Fruit fly (Drosophila melanogaster) whole organism, embryonic: ENCODE measurements around the gene CG31381.

Experiments
- Atf3 ChIP-seq: fragments of 200-800 bp; sonication (Bioruptor generic); optimal IDR thresholded peaks from 3 replicates; lab custom pipeline; 2016; ENCODE audit warnings: missing biosample characterization, missing genetic modification characterization
- Bgb ChIP-seq: fragments of 200-800 bp; sonication (Bioruptor generic); IDR thresholded peaks from 2 replicates; pipeline ENCODE4 v1.3.6; 2022; ENCODE audit warnings: missing biosample characterization, missing genetic modification characterization; ENCODE audit not compliant: partially characterized antibody
- CG10431 ChIP-seq: fragments of 200-800 bp; sonication (Bioruptor generic); optimal IDR thresholded peaks from 3 replicates; lab custom pipeline; 2018; ENCODE audit warnings: missing biosample characterization, mild to moderate bottlenecking, missing genetic modification characterization
- CG11085 ChIP-seq: fragments of 200-800 bp; sonication (Bioruptor generic); IDR thresholded peaks from 2 replicates; pipeline ENCODE4 v1.3.6; 2022; ENCODE audit warnings: missing biosample characterization, missing genetic modification characterization
- CG12236 ChIP-seq: fragments of 200-800 bp; sonication (Bioruptor generic); optimal IDR thresholded peaks from 2 replicates; lab custom pipeline; 2016; ENCODE audit warnings: missing biosample characterization, missing genetic modification characterization
- CG14014 ChIP-seq: fragments of 200-800 bp; sonication (Bioruptor generic); IDR thresholded peaks from 2 replicates; pipeline ENCODE4 v1.3.6; 2022; ENCODE audit warnings: missing biosample characterization, missing genetic modification characterization
- CG17568 ChIP-seq: fragments of 200-800 bp; sonication (Bioruptor generic); optimal IDR thresholded peaks from 2 replicates; lab custom pipeline; 2018; ENCODE audit warnings: missing biosample characterization, mild to moderate bottlenecking, missing genetic modification characterization, moderate library complexity
- CG2889 ChIP-seq: fragments of 200-800 bp; sonication (Bioruptor generic); IDR thresholded peaks from 3 replicates; pipeline ENCODE4 v1.3.6; 2022; ENCODE audit warnings: missing biosample characterization, missing genetic modification characterization
- CG32767 ChIP-seq: fragments of 200-800 bp; sonication (Bioruptor generic); IDR thresholded peaks from 2 replicates; pipeline ENCODE4 v1.3.6; 2022; ENCODE audit warnings: missing biosample characterization, missing genetic modification characterization
- CG32772 ChIP-seq: fragments of 200-800 bp; sonication (Bioruptor generic); IDR thresholded peaks from 2 replicates; pipeline ENCODE4 v1.3.6; 2022; ENCODE audit warnings: missing biosample characterization, missing genetic modification characterization
- CG33213 ChIP-seq: fragments of 200-800 bp; sonication (Bioruptor generic); optimal IDR thresholded peaks from 3 replicates; lab custom pipeline; 2016; ENCODE audit warnings: missing biosample characterization, missing genetic modification characterization
- CG4360 ChIP-seq: fragments of 200-800 bp; sonication (Bioruptor generic); IDR thresholded peaks from 2 replicates; pipeline ENCODE4 v1.3.6; 2022; ENCODE audit warnings: missing biosample characterization, missing genetic modification characterization
- CG4424 ChIP-seq: fragments of 200-800 bp; sonication (Bioruptor generic); optimal IDR thresholded peaks from 3 replicates; lab custom pipeline; 2016; ENCODE audit warnings: missing biosample characterization, missing genetic modification characterization
- CG4730 ChIP-seq: fragments of 200-800 bp; sonication (Bioruptor generic); IDR thresholded peaks from 2 replicates; pipeline ENCODE4 v1.3.6; 2022; ENCODE audit warnings: missing biosample characterization, missing genetic modification characterization
- CG4820 ChIP-seq: fragments of 200-800 bp; sonication (Bioruptor generic); optimal IDR thresholded peaks from 3 replicates; lab custom pipeline; 2016; ENCODE audit warnings: missing biosample characterization, missing genetic modification characterization
- CG5245 ChIP-seq: fragments of 200-800 bp; sonication (Bioruptor generic); optimal IDR thresholded peaks from 3 replicates; lab custom pipeline; 2016; ENCODE audit warnings: missing biosample characterization, missing genetic modification characterization
- CG6683 ChIP-seq: fragments of 200-800 bp; sonication (Bioruptor generic); optimal IDR thresholded peaks from 2 replicates; lab custom pipeline; 2017; ENCODE audit warnings: missing biosample characterization, mild to moderate bottlenecking, missing genetic modification characterization, missing genetic modification reagents
- CG8281 ChIP-seq: fragments of 200-800 bp; sonication (Bioruptor generic); optimal IDR thresholded peaks from 2 replicates; lab custom pipeline; 2018; ENCODE audit warnings: missing biosample characterization, mild to moderate bottlenecking, missing genetic modification characterization, moderate library complexity
- CG8359 ChIP-seq: fragments of 200-800 bp; sonication (Bioruptor generic); optimal IDR thresholded peaks from 2 replicates; lab custom pipeline; 2017; ENCODE audit warnings: missing biosample characterization, mild to moderate bottlenecking, missing genetic modification characterization, borderline replicate concordance
- CTCF ChIP-seq: fragments of 200-800 bp; sonication (Bioruptor generic); optimal IDR thresholded peaks from 2 replicates; lab custom pipeline; 2017; ENCODE audit warnings: missing biosample characterization, mild to moderate bottlenecking, missing genetic modification characterization, moderate library complexity
- D ChIP-seq, 2 experiments: fragments of 200-800 bp in 1 of 2; fragments of >200 bp in 1 of 2; sonication (Bioruptor generic) in 1 of 2; optimal IDR thresholded peaks; 2 replicates in 1 of 2; 3 replicates in 1 of 2; lab custom pipeline; 2017; ENCODE audit warnings: mild to moderate bottlenecking in 1 of 2, missing biosample characterization in 1 of 2, missing genetic modification characterization in 1 of 2, missing genetic modification reagents in 1 of 2
- Dbx ChIP-seq: fragments of 200-800 bp; sonication (Bioruptor generic); IDR thresholded peaks from 3 replicates; pipeline ENCODE4 v1.3.6; 2022; ENCODE audit warnings: missing biosample characterization, missing genetic modification characterization
- Dp ChIP-seq: fragments of 200-800 bp; sonication (Bioruptor generic); optimal IDR thresholded peaks from 2 replicates; lab custom pipeline; 2018; ENCODE audit warnings: missing biosample characterization, mild to moderate bottlenecking, missing genetic modification characterization, moderate library complexity
- HLH4C ChIP-seq: fragments of 200-800 bp; sonication (Bioruptor generic); IDR thresholded peaks from 3 replicates; pipeline ENCODE4 v1.3.6; 2022; ENCODE audit warnings: missing biosample characterization, missing genetic modification characterization; ENCODE audit not compliant: partially characterized antibody
- HLH54F ChIP-seq: fragments of 200-800 bp; sonication (Bioruptor generic); optimal IDR thresholded peaks from 3 replicates; lab custom pipeline; 2016; ENCODE audit warnings: missing biosample characterization, missing genetic modification characterization
- Lpt ChIP-seq: fragments of >200 bp; optimal IDR thresholded peaks from 2 replicates; lab custom pipeline; 2018; ENCODE audit warnings: missing biosample characterization, missing genetic modification characterization
- MESR4 ChIP-seq: fragments of 200-800 bp; sonication (Bioruptor generic); optimal IDR thresholded peaks from 2 replicates; lab custom pipeline; 2018; ENCODE audit warnings: missing biosample characterization, mild to moderate bottlenecking, missing genetic modification characterization, moderate library complexity
- Meics ChIP-seq: fragments of 200-800 bp; sonication (Bioruptor generic); optimal IDR thresholded peaks from 2 replicates; lab custom pipeline; 2017; ENCODE audit warnings: missing biosample characterization, mild to moderate bottlenecking, missing genetic modification characterization
- Ptx1 ChIP-seq: fragments of 200-800 bp; sonication (Bioruptor generic); IDR thresholded peaks from 2 replicates; pipeline ENCODE4 v1.3.6; 2022; ENCODE audit warnings: missing biosample characterization, missing genetic modification characterization
- Xrp1 ChIP-seq: fragments of 200-800 bp; sonication (Bioruptor generic); IDR thresholded peaks from 2 replicates; pipeline ENCODE4 v1.3.6; 2022; ENCODE audit warnings: missing biosample characterization, missing genetic modification characterization
- ase ChIP-seq: fragments of 200-800 bp; sonication (Bioruptor generic); IDR thresholded peaks from 3 replicates; pipeline ENCODE4 v1.3.6; 2022; ENCODE audit warnings: missing biosample characterization, missing genetic modification characterization
- az2 ChIP-seq: fragments of 200-800 bp; sonication (Bioruptor generic); optimal IDR thresholded peaks from 3 replicates; lab custom pipeline; 2016; ENCODE audit warnings: missing biosample characterization, missing genetic modification characterization
- crp ChIP-seq, 2 experiments: fragments of 200-800 bp; sonication (Bioruptor generic); optimal IDR thresholded peaks; 2 replicates in 1 of 2; 3 replicates in 1 of 2; lab custom pipeline; 2017; ENCODE audit warnings: missing biosample characterization in 2 of 2, missing genetic modification characterization in 2 of 2, mild to moderate bottlenecking in 1 of 2, moderate library complexity in 1 of 2
- esg ChIP-seq: fragments of 200-800 bp; sonication (Bioruptor generic); conservative IDR thresholded peaks from 2 replicates; pipeline ENCODE4 v1.3.6; 2022; ENCODE audit warnings: missing biosample characterization, missing genetic modification characterization
- grn ChIP-seq: fragments of 200-800 bp; sonication (Bioruptor generic); optimal IDR thresholded peaks from 3 replicates; lab custom pipeline; 2017; ENCODE audit warnings: missing biosample characterization, missing genetic modification characterization
- gro ChIP-seq: fragments of 200-800 bp; sonication (Bioruptor generic); optimal IDR thresholded peaks from 2 replicates; lab custom pipeline; 2016; ENCODE audit warnings: missing biosample characterization, missing genetic modification characterization
- hkb ChIP-seq, 2 experiments: fragments of 200-800 bp in 1 of 2; fragments of >200 bp in 1 of 2; sonication (Bioruptor generic) in 1 of 2; IDR thresholded peaks in 1 of 2; optimal IDR thresholded peaks in 1 of 2; 2 replicates each; pipeline versions ENCODE4 v1.3.6 to Lab custom; 2017 to 2022; ENCODE audit warnings: missing biosample characterization in 1 of 2, missing genetic modification characterization in 1 of 2
- ind ChIP-seq: fragments of 200-800 bp; sonication (Bioruptor generic); optimal IDR thresholded peaks from 3 replicates; lab custom pipeline; 2016; ENCODE audit warnings: missing biosample characterization, missing genetic modification characterization
- kah ChIP-seq: fragments of 200-800 bp; sonication (Bioruptor generic); optimal IDR thresholded peaks from 2 replicates; lab custom pipeline; 2018; ENCODE audit warnings: missing biosample characterization, mild to moderate bottlenecking, missing genetic modification characterization
- klu ChIP-seq: fragments of 200-800 bp; sonication (Bioruptor generic); IDR thresholded peaks from 2 replicates; pipeline ENCODE4 v1.3.6; 2022; ENCODE audit warnings: missing biosample characterization, missing genetic modification characterization
- kni ChIP-seq: fragments of 200-800 bp; sonication (Bioruptor generic); optimal IDR thresholded peaks from 3 replicates; lab custom pipeline; 2017; ENCODE audit warnings: mild to moderate bottlenecking, missing biosample characterization, missing genetic modification reagents, missing genetic modification characterization
- onecut ChIP-seq: fragments of 200-800 bp; sonication (Bioruptor generic); IDR thresholded peaks from 2 replicates; pipeline ENCODE4 v1.3.6; 2022; ENCODE audit warnings: missing biosample characterization, missing genetic modification characterization
- ro ChIP-seq: fragments of 200-800 bp; sonication (Bioruptor generic); IDR thresholded peaks from 2 replicates; pipeline ENCODE4 v1.3.6; 2022; ENCODE audit warnings: missing biosample characterization, missing genetic modification characterization
- sc ChIP-seq, 3 experiments: fragments of >200 bp in 2 of 3; fragments of 200-800 bp in 1 of 3; sonication (Bioruptor generic) in 1 of 3; optimal IDR thresholded peaks; 2 replicates in 2 of 3; 3 replicates in 1 of 3; lab custom pipeline; 2017; ENCODE audit warnings: mild to moderate bottlenecking in 1 of 3, missing biosample characterization in 1 of 3, missing genetic modification characterization in 1 of 3, missing genetic modification reagents in 1 of 3
- slp2 ChIP-seq: fragments of 200-800 bp; sonication (Bioruptor generic); optimal IDR thresholded peaks from 2 replicates; lab custom pipeline; 2016; ENCODE audit warnings: missing biosample characterization, missing genetic modification characterization
- sob ChIP-seq: fragments of 200-800 bp; sonication (Bioruptor generic); IDR thresholded peaks from 2 replicates; pipeline ENCODE4 v1.3.6; 2022; ENCODE audit warnings: missing biosample characterization, missing genetic modification characterization
- ssp ChIP-seq: fragments of 200-800 bp; sonication (Bioruptor generic); IDR thresholded peaks from 2 replicates; pipeline ENCODE4 v1.3.6; 2022; ENCODE audit warnings: missing biosample characterization, missing genetic modification characterization
- tup ChIP-seq: fragments of 200-800 bp; sonication (Bioruptor generic); optimal IDR thresholded peaks from 2 replicates; lab custom pipeline; 2016; ENCODE audit warnings: missing biosample characterization, mild to moderate bottlenecking, missing genetic modification characterization, moderate library complexity
- z ChIP-seq: fragments of 200-800 bp; sonication (Bioruptor generic); IDR thresholded peaks from 3 replicates; pipeline ENCODE4 v1.3.6; 2022; ENCODE audit warnings: missing biosample characterization, missing genetic modification characterization
- zen2 ChIP-seq: fragments of 200-800 bp; sonication (Bioruptor generic); IDR thresholded peaks from 3 replicates; pipeline ENCODE4 v1.3.6; 2022; ENCODE audit warnings: missing biosample characterization, missing genetic modification characterization; ENCODE audit not compliant: partially characterized antibody

CG31381 gene

dm6 chr3R:24850420-24850819, 26.4 kb upstream of the CG31381 start, which contains the start of gene CG7006 (continued):
- TF ChIP-seq az2 (GFP tag; lab: Kevin White, UChicago) (peak; percentile 45), CG4820 (peak; percentile 54), CG4360 (no peak), onecut (GFP tag; lab: Robert Waterston, UW) (no peak; the same call in 1 of the 2 replicates), CG32767 (GFP tag; lab: Robert Waterston, UW) (no peak), CTCF (GFP tag; lab: Kevin White, UChicago) (no peak), CG6683 (GFP tag; lab: Kevin White, UChicago) (no peak), crp (GFP tag; optimal IDR thresholded peaks at IDR 0.05; lab: Kevin White, UChicago) (peak in 1 of 2 experiments; percentile 41), sob (GFP tag; lab: Robert Waterston, UW) (peak; percentile 95), sc (optimal IDR thresholded peaks at IDR 0.05; lab: Kevin White, UChicago) (no peak), sc (GFP tag; optimal IDR thresholded peaks at IDR 0.05; lab: Kevin White, UChicago) (no peak), CG33213 (GFP tag; lab: Kevin White, UChicago) (peak; percentile 77), Atf3 (GFP tag; lab: Kevin White, UChicago) (peak; percentile 48), grn (GFP tag; lab: Kevin White, UChicago) (no peak), HLH54F (peak; percentile 87), D (optimal IDR thresholded peaks at IDR 0.05; lab: Kevin White, UChicago) (no peak), D (GFP tag; optimal IDR thresholded peaks at IDR 0.05; lab: Kevin White, UChicago) (no peak), CG32772 (GFP tag; lab: Robert Waterston, UW) (peak; percentile 50; the same call in 1 of the 2 replicates), ind (GFP tag; lab: Kevin White, UChicago) (peak; percentile 78), CG4730 (GFP tag; lab: Robert Waterston, UW) (0 out of 2 replicates have a peak, but pooled peaks have one; percentile 33), slp2 (GFP tag; lab: Kevin White, UChicago) (peak; percentile 60), Bgb (GFP tag; lab: Robert Waterston, UW) (peak; percentile 89), ro (no peak; the same call in 1 of the 2 replicates), Ptx1 (GFP tag; lab: Robert Waterston, UW) (peak; percentile 64), CG8359 (GFP tag; lab: Kevin White, UChicago) (no peak), hkb (optimal IDR thresholded peaks at IDR 0.05; lab: Kevin White, UChicago) (no peak), hkb (GFP tag; IDR thresholded peaks at IDR 0.05; lab: Robert Waterston, UW) (peak; percentile 43; the same call in 1 of the 2 replicates), Lpt (GFP tag; lab: Kevin White, UChicago) (no peak), CG12236 (no peak), CG17568 (no peak), CG11085 (GFP tag; lab: Robert Waterston, UW) (peak; percentile 66), Dp (peak; percentile 98), CG5245 (GFP tag; lab: Kevin White, UChicago) (peak; percentile 55), kah (GFP tag; lab: Kevin White, UChicago) (no peak), CG2889 (GFP tag; lab: Robert Waterston, UW) (no peak), CG14014 (GFP tag; lab: Robert Waterston, UW) (peak; percentile 67), esg (no peak), ssp (peak; percentile 52; the same call in 1 of the 2 replicates), CG8281 (no peak), z (GFP tag; lab: Robert Waterston, UW) (no peak), HLH4C (GFP tag; lab: Robert Waterston, UW) (peak; percentile 73), MESR4 (GFP tag; lab: Kevin White, UChicago) (peak; percentile 72), CG10431 (GFP tag; lab: Kevin White, UChicago) (no peak), Xrp1 (peak; percentile 79), Dbx (GFP tag; lab: Robert Waterston, UW) (peak; percentile 90), klu (GFP tag; lab: Robert Waterston, UW) (peak; percentile 62; the same call in 1 of the 2 replicates), tup (GFP tag; lab: Kevin White, UChicago) (peak; percentile 49), ase (no peak), Meics (GFP tag; lab: Kevin White, UChicago) (peak; percentile 54), zen2 (GFP tag; lab: Robert Waterston, UW) (no peak; the same call in 2 of the 3 replicates), kni (no peak), gro (GFP tag; lab: Kevin White, UChicago) (peak; percentile 87), CG4424 (GFP tag; lab: Kevin White, UChicago) (peak; percentile 65)
